Fruit fly (Drosophila melanogaster) whole organism, embryonic: ENCODE measurements around the gene CG4709.
A peak's percentile ranks its signal among the peaks of the same experiment; 100 is the strongest.

Experiments
- Atf6 ChIP-seq: fragments of 200-800 bp; sonication (Bioruptor generic); IDR thresholded peaks from 2 replicates; pipeline ENCODE4 v1.3.6; 2022; ENCODE audit warnings: missing biosample characterization, missing genetic modification characterization
- Bdp1 ChIP-seq: fragments of 200-800 bp; sonication (Bioruptor generic); optimal IDR thresholded peaks from 3 replicates; lab custom pipeline; 2016; ENCODE audit warnings: missing biosample characterization, missing genetic modification characterization
- CG10209 ChIP-seq: fragments of 200-800 bp; sonication (Bioruptor generic); optimal IDR thresholded peaks from 3 replicates; lab custom pipeline; 2017; ENCODE audit warnings: missing biosample characterization, mild to moderate bottlenecking, missing genetic modification characterization, missing genetic modification reagents
- CG10565 ChIP-seq: fragments of 200-800 bp; sonication (Bioruptor generic); optimal IDR thresholded peaks from 3 replicates; lab custom pipeline; 2016; ENCODE audit warnings: missing biosample characterization, mild to moderate bottlenecking, missing genetic modification characterization
- CG15269 ChIP-seq: fragments of 200-800 bp; sonication (Bioruptor generic); optimal IDR thresholded peaks from 2 replicates; lab custom pipeline; 2018; ENCODE audit warnings: missing biosample characterization, mild to moderate bottlenecking, missing genetic modification characterization, moderate library complexity
- CG1529 ChIP-seq: fragments of 200-800 bp; sonication (Bioruptor generic); optimal IDR thresholded peaks from 3 replicates; lab custom pipeline; 2018; ENCODE audit warnings: missing biosample characterization, missing genetic modification characterization
- CG15479 ChIP-seq: fragments of 200-800 bp; sonication (Bioruptor generic); optimal IDR thresholded peaks from 3 replicates; lab custom pipeline; 2019; ENCODE audit warnings: missing biosample characterization, mild to moderate bottlenecking, missing genetic modification characterization, moderate library complexity
- CG15601 ChIP-seq: fragments of 200-800 bp; sonication (Bioruptor generic); optimal IDR thresholded peaks from 3 replicates; lab custom pipeline; 2019; ENCODE audit warnings: missing biosample characterization, mild to moderate bottlenecking, missing genetic modification characterization, moderate library complexity
- CG16813 ChIP-seq: fragments of 200-800 bp; sonication (Bioruptor generic); IDR thresholded peaks from 3 replicates; pipeline ENCODE4 v1.3.6; 2022; ENCODE audit warnings: missing biosample characterization, missing genetic modification characterization; ENCODE audit not compliant: partially characterized antibody
- CG17186 ChIP-seq: fragments of 200-800 bp; sonication (Bioruptor generic); optimal IDR thresholded peaks from 3 replicates; lab custom pipeline; 2017; ENCODE audit warnings: missing biosample characterization, missing genetic modification reagents, missing genetic modification characterization
- CG2199 ChIP-seq: fragments of 200-800 bp; sonication (Bioruptor generic); IDR thresholded peaks from 3 replicates; pipeline ENCODE4 v1.3.6; 2022; ENCODE audit warnings: missing biosample characterization, missing genetic modification characterization
- CG2202 ChIP-seq: fragments of 200-800 bp; sonication (Bioruptor generic); optimal IDR thresholded peaks from 2 replicates; lab custom pipeline; 2018; ENCODE audit warnings: missing biosample characterization, mild to moderate bottlenecking, missing genetic modification characterization
- CG42726 ChIP-seq: fragments of 200-800 bp; sonication (Bioruptor generic); IDR thresholded peaks from 2 replicates; pipeline ENCODE4 v1.3.6; 2022; ENCODE audit warnings: missing biosample characterization, missing genetic modification characterization; ENCODE audit not compliant: partially characterized antibody
- CG5180 ChIP-seq: fragments of 200-800 bp; sonication (Bioruptor generic); optimal IDR thresholded peaks from 3 replicates; lab custom pipeline; 2017; ENCODE audit warnings: missing biosample characterization, missing genetic modification characterization, mild to moderate bottlenecking, moderate library complexity, missing genetic modification reagents
- CG7928 ChIP-seq: fragments of 200-800 bp; sonication (Bioruptor generic); optimal IDR thresholded peaks from 2 replicates; lab custom pipeline; 2017; ENCODE audit warnings: missing biosample characterization, mild to moderate bottlenecking, missing genetic modification characterization
- CG9876 ChIP-seq: fragments of 200-800 bp; sonication (Bioruptor generic); optimal IDR thresholded peaks from 2 replicates; lab custom pipeline; 2016; ENCODE audit warnings: missing biosample characterization, missing genetic modification characterization
- Chrac-16 ChIP-seq: fragments of 200-800 bp; sonication (Bioruptor generic); optimal IDR thresholded peaks from 3 replicates; lab custom pipeline; 2016; ENCODE audit warnings: missing biosample characterization, missing genetic modification characterization
- D19A ChIP-seq: fragments of 200-800 bp; optimal IDR thresholded peaks from 3 replicates; lab custom pipeline; 2019; ENCODE audit warnings: missing biosample characterization, mild to moderate bottlenecking, missing genetic modification characterization, moderate library complexity
- Doc2 ChIP-seq: fragments of 200-800 bp; sonication (Bioruptor generic); IDR thresholded peaks from 2 replicates; pipeline ENCODE4 v1.3.6; 2022; ENCODE audit warnings: missing biosample characterization, missing genetic modification characterization
- Fer1 ChIP-seq: fragments of 200-800 bp; sonication (Bioruptor generic); optimal IDR thresholded peaks from 2 replicates; lab custom pipeline; 2017; ENCODE audit warnings: missing biosample characterization, mild to moderate bottlenecking, missing genetic modification characterization
- Gug ChIP-seq: fragments of 200-800 bp; sonication (Bioruptor generic); IDR thresholded peaks from 4 replicates; pipeline ENCODE4 v1.3.6; 2022; ENCODE audit warnings: missing biosample characterization, missing genetic modification characterization
- Hey ChIP-seq: fragments of 200-800 bp; sonication (Bioruptor generic); optimal IDR thresholded peaks from 3 replicates; lab custom pipeline; 2018; ENCODE audit warnings: missing biosample characterization, mild to moderate bottlenecking, missing genetic modification characterization
- HmgD ChIP-seq: fragments of 200-800 bp; sonication (Bioruptor generic); optimal IDR thresholded peaks from 3 replicates; lab custom pipeline; 2016; ENCODE audit warnings: missing biosample characterization, missing genetic modification characterization
- Lhr ChIP-seq: fragments of 200-800 bp; sonication (Bioruptor generic); optimal IDR thresholded peaks from 3 replicates; lab custom pipeline; 2017; ENCODE audit warnings: mild to moderate bottlenecking, missing biosample characterization, missing genetic modification reagents, missing genetic modification characterization
- Max ChIP-seq: fragments of 200-800 bp; sonication (Bioruptor generic); optimal IDR thresholded peaks from 2 replicates; lab custom pipeline; 2016; ENCODE audit warnings: missing biosample characterization, mild to moderate bottlenecking, missing genetic modification characterization
- Mes4 ChIP-seq: fragments of 200-800 bp; sonication (Bioruptor generic); optimal IDR thresholded peaks from 2 replicates; lab custom pipeline; 2016; ENCODE audit warnings: missing biosample characterization, missing genetic modification characterization
- NC2β ChIP-seq: fragments of 200-800 bp; sonication (Bioruptor generic); optimal IDR thresholded peaks from 2 replicates; lab custom pipeline; 2016; ENCODE audit warnings: missing biosample characterization, missing genetic modification characterization
- NK7.1 ChIP-seq: fragments of 200-800 bp; sonication (Bioruptor generic); optimal IDR thresholded peaks from 3 replicates; lab custom pipeline; 2016; ENCODE audit warnings: missing biosample characterization, missing genetic modification characterization
- NfI ChIP-seq: fragments of 200-800 bp; sonication (Bioruptor generic); optimal IDR thresholded peaks from 3 replicates; lab custom pipeline; 2018; ENCODE audit warnings: missing biosample characterization, mild to moderate bottlenecking, missing genetic modification characterization, moderate library complexity
- Scr ChIP-seq: fragments of 200-800 bp; sonication (Bioruptor generic); IDR thresholded peaks from 2 replicates; pipeline ENCODE4 v1.3.6; 2022; ENCODE audit warnings: missing biosample characterization, missing genetic modification characterization; ENCODE audit not compliant: partially characterized antibody
- Sin3A ChIP-seq: fragments of >200 bp; optimal IDR thresholded peaks from 2 replicates; lab custom pipeline; 2018
- YL-1 ChIP-seq: fragments of 200-800 bp; sonication (Bioruptor generic); optimal IDR thresholded peaks from 3 replicates; lab custom pipeline; 2017; ENCODE audit warnings: missing biosample characterization, mild to moderate bottlenecking, missing genetic modification characterization
- ab ChIP-seq: fragments of 200-800 bp; sonication (Bioruptor generic); optimal IDR thresholded peaks from 2 replicates; lab custom pipeline; 2016; ENCODE audit warnings: missing biosample characterization, missing genetic modification characterization
- az2 ChIP-seq: fragments of 200-800 bp; sonication (Bioruptor generic); optimal IDR thresholded peaks from 3 replicates; lab custom pipeline; 2016; ENCODE audit warnings: missing biosample characterization, missing genetic modification characterization
- fd64A ChIP-seq: fragments of 200-800 bp; sonication (Bioruptor generic); optimal IDR thresholded peaks from 3 replicates; lab custom pipeline; 2018; ENCODE audit warnings: missing biosample characterization, mild to moderate bottlenecking, missing genetic modification characterization
- hth ChIP-seq: fragments of >200 bp; optimal IDR thresholded peaks from 2 replicates; lab custom pipeline; 2017; ENCODE audit warnings: inconsistent platforms
- jing ChIP-seq: fragments of 200-800 bp; sonication (Bioruptor generic); optimal IDR thresholded peaks from 2 replicates; lab custom pipeline; 2018; ENCODE audit warnings: missing biosample characterization, mild to moderate bottlenecking, missing genetic modification characterization
- ken ChIP-seq: fragments of 200-800 bp; sonication (Bioruptor generic); IDR thresholded peaks from 3 replicates; pipeline ENCODE4 v1.3.6; 2022; ENCODE audit warnings: missing biosample characterization, missing genetic modification characterization
- mld ChIP-seq: fragments of 200-800 bp; sonication (Bioruptor generic); IDR thresholded peaks from 3 replicates; pipeline ENCODE4 v1.3.6; 2022; ENCODE audit warnings: missing biosample characterization, missing genetic modification characterization; ENCODE audit not compliant: partially characterized antibody
- nerfin-1 ChIP-seq: fragments of 200-800 bp; sonication (Bioruptor generic); optimal IDR thresholded peaks from 3 replicates; lab custom pipeline; 2019; ENCODE audit warnings: missing biosample characterization, mild to moderate bottlenecking, missing genetic modification characterization, moderate library complexity
- otp ChIP-seq: fragments of 200-800 bp; sonication (Bioruptor generic); IDR thresholded peaks from 3 replicates; pipeline ENCODE4, ENCODE4 v1.3.6; 2022; ENCODE audit warnings: missing biosample characterization, missing genetic modification characterization
- pita ChIP-seq: fragments of 200-800 bp; sonication (Bioruptor generic); optimal IDR thresholded peaks from 2 replicates; lab custom pipeline; 2017; ENCODE audit warnings: missing biosample characterization, mild to moderate bottlenecking, missing genetic modification characterization
- pros ChIP-seq: fragments of 200-800 bp; sonication (Bioruptor generic); optimal IDR thresholded peaks from 3 replicates; lab custom pipeline; 2019; ENCODE audit warnings: missing biosample characterization, mild to moderate bottlenecking, missing genetic modification characterization, moderate library complexity
- ranshi ChIP-seq: fragments of 200-800 bp; sonication (Bioruptor generic); IDR thresholded peaks from 2 replicates; pipeline ENCODE4 v1.3.6; 2022; ENCODE audit warnings: missing biosample characterization, missing genetic modification characterization
- ro ChIP-seq: fragments of 200-800 bp; sonication (Bioruptor generic); IDR thresholded peaks from 2 replicates; pipeline ENCODE4 v1.3.6; 2022; ENCODE audit warnings: missing biosample characterization, missing genetic modification characterization
- scrt ChIP-seq: fragments of 200-800 bp; sonication (Bioruptor generic); optimal IDR thresholded peaks from 2 replicates; lab custom pipeline; 2018; ENCODE audit warnings: missing biosample characterization, mild to moderate bottlenecking, missing genetic modification characterization, moderate library complexity
- sr ChIP-seq: fragments of 200-800 bp; sonication (Bioruptor generic); IDR thresholded peaks from 3 replicates; pipeline ENCODE4 v1.3.6; 2022; ENCODE audit warnings: missing biosample characterization, missing genetic modification characterization
- ttk ChIP-seq: fragments of 200-800 bp; sonication (Bioruptor generic); IDR thresholded peaks from 2 replicates; pipeline ENCODE4 v2.1.2; 2022; ENCODE audit warnings: missing biosample characterization, missing genetic modification characterization
- vnd ChIP-seq: fragments of 200-800 bp; sonication (Bioruptor generic); IDR thresholded peaks from 3 replicates; pipeline ENCODE4 v1.3.6; 2022; ENCODE audit warnings: missing biosample characterization, missing genetic modification characterization; ENCODE audit not compliant: partially characterized antibody
- zen ChIP-seq: fragments of 200-800 bp; sonication (Bioruptor generic); optimal IDR thresholded peaks from 3 replicates; lab custom pipeline; 2018; ENCODE audit warnings: missing biosample characterization, mild to moderate bottlenecking, missing genetic modification characterization, moderate library complexity
- zf30C ChIP-seq: fragments of 200-800 bp; sonication (Bioruptor generic); optimal IDR thresholded peaks from 3 replicates; lab custom pipeline; 2018; ENCODE audit warnings: missing biosample characterization, mild to moderate bottlenecking, missing genetic modification characterization

CG4709 gene

dm6 chr2L:9938631-9939256, 15.4 kb upstream of the CG4709 start, which contains the start of the genes Datp and CG4619 (continued):
- no peak for TF ChIP-seq mld (GFP tag; lab: Robert Waterston, UW)
- TF ChIP-seq CG2199 (GFP tag; lab: Robert Waterston, UW), result no peak
- TF ChIP-seq Atf6 (GFP tag; lab: Robert Waterston, UW), result no peak
- peak; percentile 31 for TF ChIP-seq Sin3A (lab: Kevin White, UChicago)
- TF ChIP-seq CG7928, result no peak
- peak; percentile 19 for TF ChIP-seq zf30C
- peak; percentile 52 for TF ChIP-seq Fer1 (GFP tag; lab: Kevin White, UChicago)
- TF ChIP-seq Mes4, result no peak
- no peak for TF ChIP-seq fd64A (GFP tag; lab: Kevin White, UChicago)
- TF ChIP-seq D19A (tag; lab: Kevin White, UChicago), result no peak
- TF ChIP-seq Doc2, result no peak
- TF ChIP-seq vnd (GFP tag; lab: Robert Waterston, UW), result no peak
- TF ChIP-seq CG10565, result no peak
- peak; percentile 49 for TF ChIP-seq scrt (GFP tag; lab: Kevin White, UChicago)
- peak; percentile 48 for TF ChIP-seq CG9876 (GFP tag; lab: Kevin White, UChicago)
- peak; percentile 40 for TF ChIP-seq CG17186
- TF ChIP-seq nerfin-1 (tag; lab: Kevin White, UChicago), result no peak
- TF ChIP-seq Hey (tag; lab: Kevin White, UChicago), result no peak
- no peak for TF ChIP-seq ro (GFP tag; lab: Robert Waterston, UW)
- TF ChIP-seq NK7.1 (GFP tag; lab: Kevin White, UChicago), result no peak
- TF ChIP-seq sr, result no peak
- TF ChIP-seq CG15269, result no peak
- TF ChIP-seq CG16813, result no peak
- TF ChIP-seq CG15601 (tag; lab: Kevin White, UChicago), result no peak
- no peak for TF ChIP-seq az2 (GFP tag; lab: Kevin White, UChicago)
- peak; percentile 68 for TF ChIP-seq YL-1 (GFP tag; lab: Kevin White, UChicago)
- no peak for TF ChIP-seq jing (GFP tag; lab: Kevin White, UChicago)
- peak; percentile 48 for TF ChIP-seq Bdp1 (GFP tag; lab: Kevin White, UChicago)
- no peak for TF ChIP-seq pita
- peak; percentile 46 for TF ChIP-seq Max (GFP tag; lab: Kevin White, UChicago)
- TF ChIP-seq ranshi (GFP tag; lab: Robert Waterston, UW), result no peak
- no peak for TF ChIP-seq hth (lab: Kevin White, UChicago)
- TF ChIP-seq NC2β (GFP tag; lab: Kevin White, UChicago), result peak; percentile 22
- peak; percentile 53; the same call in 2 of the 3 replicates for TF ChIP-seq ken (GFP tag; lab: Robert Waterston, UW)
- no peak for TF ChIP-seq CG5180 (GFP tag; lab: Kevin White, UChicago)
- no peak for TF ChIP-seq ttk (GFP tag; lab: Robert Waterston, UW)
- peak; percentile 61 for TF ChIP-seq NfI (GFP tag; lab: Kevin White, UChicago)
- no peak for TF ChIP-seq Scr (GFP tag; lab: Robert Waterston, UW)
- TF ChIP-seq CG1529, result no peak
- no peak; the same call in 3 of the 4 replicates for TF ChIP-seq Gug
- peak; percentile 50 for TF ChIP-seq CG10209 (GFP tag; lab: Kevin White, UChicago)
- no peak for TF ChIP-seq CG15479 (GFP tag; lab: Kevin White, UChicago)
- no peak for TF ChIP-seq CG2202
- no peak for TF ChIP-seq CG42726 (GFP tag; lab: Robert Waterston, UW)
- peak; percentile 67 for TF ChIP-seq zen (tag; lab: Kevin White, UChicago)
- TF ChIP-seq otp (GFP tag; lab: Robert Waterston, UW), result no peak
- TF ChIP-seq HmgD (GFP tag; lab: Kevin White, UChicago), result peak; percentile 66
- TF ChIP-seq Lhr (GFP tag; lab: Kevin White, UChicago), result no peak
- TF ChIP-seq ab (GFP tag; lab: Kevin White, UChicago), result no peak
- peak; percentile 1 for TF ChIP-seq Chrac-16
- TF ChIP-seq pros, result no peak
